Worm (Caenorhabditis elegans) whole organism, late embryonic: ENCODE data around the gene srbc-44.

Experiments used
- T23F11.4 ChIP-seq: fragments of 200-800 bp; sonication (Bioruptor generic); optimal IDR thresholded peaks from 2 replicates; lab custom pipeline; 2018; ENCODE audit warnings: mild to moderate bottlenecking, missing genetic modification characterization, missing compliant biosample characterization
- ceh-2 ChIP-seq: sonication (generic microtip); optimal IDR thresholded peaks from 2 replicates; lab custom pipeline; 2016; ENCODE audit warnings: missing genotype, missing genetic modification characterization, missing compliant biosample characterization
- ceh-24 ChIP-seq: sonication (generic microtip); optimal IDR thresholded peaks from 2 replicates; lab custom pipeline; 2016; ENCODE audit warnings: mild to moderate bottlenecking, missing genetic modification characterization, missing compliant biosample characterization
- ceh-9 ChIP-seq: sonication (generic microtip); optimal IDR thresholded peaks from 2 replicates; lab custom pipeline; 2016; ENCODE audit warnings: mild to moderate bottlenecking, missing genetic modification characterization, inconsistent platforms, missing compliant biosample characterization
- pqm-1 ChIP-seq: sonication (generic microtip); optimal IDR thresholded peaks from 2 replicates; lab custom pipeline; 2016; ENCODE audit warnings: missing genetic modification characterization, missing compliant biosample characterization

ce11 chrV:12795196-12795595, 6.8 kb upstream of the srbc-44 start, which contains the start of gene ugt-4:
- TF ChIP-seq ceh-9 (tag; lab: Kevin White, UChicago) (no peak), pqm-1 (tag; lab: Kevin White, UChicago) (no peak), ceh-24 (tag; lab: Kevin White, UChicago) (no peak), ceh-2 (tag; lab: Kevin White, UChicago) (no peak), T23F11.4 (GFP tag; lab: Kevin White, UChicago) (no peak)
